Fruit fly (Drosophila melanogaster): ENCODE measurements around the gene mtgo.

The mtgo gene

DNA sequence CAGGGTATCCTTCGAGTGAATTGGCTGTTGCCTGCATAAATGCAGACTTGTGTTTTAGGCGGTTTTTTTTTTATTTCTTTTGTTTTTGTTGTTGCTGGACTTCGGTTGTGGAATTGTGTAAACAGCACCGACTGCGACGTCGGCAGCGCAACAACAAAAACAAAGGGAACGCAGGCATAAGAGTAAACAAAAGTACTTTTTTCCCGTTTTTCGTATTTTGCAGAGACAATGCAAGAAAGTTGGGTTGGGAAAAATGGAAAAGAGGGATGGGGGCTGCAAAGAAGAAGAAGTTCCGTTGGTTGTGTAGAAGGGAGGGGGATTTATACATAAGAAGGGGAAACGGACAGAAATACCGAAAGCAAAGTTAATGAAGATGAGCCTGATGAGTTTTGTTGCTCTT, 8.3 kb upstream of the mtgo start:
- TF ChIP-seq Gsc (GFP tag; IDR thresholded peaks at IDR 0.05): no peak
- TF ChIP-seq CG10959 (GFP tag; IDR thresholded peaks at IDR 0.05): no peak
- TF ChIP-seq cato (GFP tag; optimal IDR thresholded peaks at IDR 0.05; ENCODE audit: borderline replicate concordance): no peak
- TF ChIP-seq slp2 (GFP tag; optimal IDR thresholded peaks at IDR 0.05): no peak
- no peak for TF ChIP-seq jigr1 (GFP tag; IDR thresholded peaks at IDR 0.05)
- TF ChIP-seq CG15696 (tag; optimal IDR thresholded peaks at IDR 0.05): no peak
- 0 out of 3 replicates have a peak, but pooled peaks have one; percentile 37 for TF ChIP-seq so (GFP tag; IDR thresholded peaks at IDR 0.05)
- TF ChIP-seq CG6689 (GFP tag; IDR thresholded peaks at IDR 0.05): no peak
- TF ChIP-seq row (GFP tag; IDR thresholded peaks at IDR 0.05): no peak
- TF ChIP-seq vvl (GFP tag; IDR thresholded peaks at IDR 0.05): 0 out of 2 replicates have a peak, but pooled peaks have one; percentile 27
- TF ChIP-seq luna (GFP tag; optimal IDR thresholded peaks at IDR 0.05): no peak
- no peak for TF ChIP-seq HLH54F (GFP tag; optimal IDR thresholded peaks at IDR 0.05)
- TF ChIP-seq Usf (GFP tag; optimal IDR thresholded peaks at IDR 0.05): no peak
- no peak for TF ChIP-seq Antp (GFP tag; optimal IDR thresholded peaks at IDR 0.05)
- no peak for TF ChIP-seq jing (GFP tag; optimal IDR thresholded peaks at IDR 0.05)
- no peak for TF ChIP-seq oc (tag; optimal IDR thresholded peaks at IDR 0.05)
- no peak for TF ChIP-seq CG33213 (GFP tag; optimal IDR thresholded peaks at IDR 0.05)
- no peak for TF ChIP-seq fd3F (GFP tag; optimal IDR thresholded peaks at IDR 0.05)
- TF ChIP-seq sr (GFP tag; IDR thresholded peaks at IDR 0.05): no peak
- no peak for TF ChIP-seq CG6654 (GFP tag; optimal IDR thresholded peaks at IDR 0.05)
- no peak for TF ChIP-seq Camta (GFP tag; optimal IDR thresholded peaks at IDR 0.05)
- TF ChIP-seq bowl (GFP tag; IDR thresholded peaks at IDR 0.05): no peak
- TF ChIP-seq Sox100B (GFP tag; optimal IDR thresholded peaks at IDR 0.05): no peak
- TF ChIP-seq chinmo (GFP tag; IDR thresholded peaks at IDR 0.05; ENCODE audit: partially characterized antibody): 0 out of 4 replicates have a peak, but pooled peaks have one; percentile 52
- peak; percentile 80 for TF ChIP-seq CG4360 (GFP tag; IDR thresholded peaks at IDR 0.05)
- TF ChIP-seq nom (GFP tag; optimal IDR thresholded peaks at IDR 0.05): peak; percentile 82
- TF ChIP-seq CG17385 (GFP tag; optimal IDR thresholded peaks at IDR 0.05): peak; percentile 60
- no peak for TF ChIP-seq ems (GFP tag; optimal IDR thresholded peaks at IDR 0.05)
- no peak for TF ChIP-seq CG12236 (GFP tag; optimal IDR thresholded peaks at IDR 0.05)
- TF ChIP-seq E2f2 (GFP tag; IDR thresholded peaks at IDR 0.05): no peak
- no peak for TF ChIP-seq crc (GFP tag; optimal IDR thresholded peaks at IDR 0.05)
- TF ChIP-seq unpg (GFP tag; optimal IDR thresholded peaks at IDR 0.05): no peak
- no peak for TF ChIP-seq Nf-YA (GFP tag; IDR thresholded peaks at IDR 0.05)
- TF ChIP-seq CG8924 (tag; optimal IDR thresholded peaks at IDR 0.05): no peak
- TF ChIP-seq gt (GFP tag; IDR thresholded peaks at IDR 0.05): no peak
- no peak for TF ChIP-seq bsh (GFP tag; optimal IDR thresholded peaks at IDR 0.05)
- TF ChIP-seq crp (GFP tag; optimal IDR thresholded peaks at IDR 0.05): no peak
- TF ChIP-seq CG12104 (GFP tag; optimal IDR thresholded peaks at IDR 0.05): no peak
- no peak for TF ChIP-seq nerfin-2 (GFP tag; IDR thresholded peaks at IDR 0.05; ENCODE audit: partially characterized antibody)
- TF ChIP-seq Dbx (GFP tag; IDR thresholded peaks at IDR 0.05): no peak
- TF ChIP-seq Med (GFP tag): peak; percentile 9
- TF ChIP-seq yki (optimal IDR thresholded peaks at IDR 0.05): no peak
- TF ChIP-seq ci (GFP tag; IDR thresholded peaks at IDR 0.05): peak; percentile 43; the same call in 1 of the 3 replicates
- no peak for TF ChIP-seq hkb (optimal IDR thresholded peaks at IDR 0.05)
- TF ChIP-seq hkb (GFP tag; IDR thresholded peaks at IDR 0.05): 0 out of 2 replicates have a peak, but pooled peaks have one; percentile 5
- no peak for TF ChIP-seq CG10462 (GFP tag; optimal IDR thresholded peaks at IDR 0.05)
- no peak for TF ChIP-seq pnt (GFP tag; optimal IDR thresholded peaks at IDR 0.05)
- TF ChIP-seq crol (GFP tag; IDR thresholded peaks at IDR 0.05): peak; percentile 57
- no peak for TF ChIP-seq CG11398 (GFP tag; optimal IDR thresholded peaks at IDR 0.05)
- TF ChIP-seq gcm2 (GFP tag; optimal IDR thresholded peaks at IDR 0.05): no peak
- TF ChIP-seq btn (GFP tag; optimal IDR thresholded peaks at IDR 0.05): no peak
- TF ChIP-seq Ptx1 (GFP tag; IDR thresholded peaks at IDR 0.05): no peak
- TF ChIP-seq Oaz (GFP tag; IDR thresholded peaks at IDR 0.05): no peak

Measured in whole organism, embryonic.